Fruit fly (Drosophila melanogaster) whole organism, embryonic: ENCODE measurements around the gene CG32719.

Experiments used
- Atf3 ChIP-seq: fragments of 200-800 bp; sonication (Bioruptor generic); optimal IDR thresholded peaks from 3 replicates; lab custom pipeline; 2016; ENCODE audit warnings: missing biosample characterization, missing genetic modification characterization
- CG10979 ChIP-seq: fragments of 200-800 bp; sonication (Bioruptor generic); optimal IDR thresholded peaks from 2 replicates; lab custom pipeline; 2018; ENCODE audit warnings: missing biosample characterization, mild to moderate bottlenecking, missing genetic modification characterization, moderate library complexity
- CG12236 ChIP-seq: fragments of 200-800 bp; sonication (Bioruptor generic); optimal IDR thresholded peaks from 2 replicates; lab custom pipeline; 2016; ENCODE audit warnings: missing biosample characterization, missing genetic modification characterization
- CG1233 ChIP-seq: fragments of 200-800 bp; sonication (Bioruptor generic); optimal IDR thresholded peaks from 4 replicates; lab custom pipeline; 2018; ENCODE audit warnings: missing biosample characterization, mild to moderate bottlenecking, missing genetic modification characterization
- CG12391 ChIP-seq: fragments of 200-800 bp; sonication (Bioruptor generic); optimal IDR thresholded peaks from 3 replicates; lab custom pipeline; 2018; ENCODE audit warnings: missing biosample characterization, mild to moderate bottlenecking, missing genetic modification characterization, moderate library complexity
- CG14667 ChIP-seq: fragments of 200-800 bp; sonication (Bioruptor generic); IDR thresholded peaks from 2 replicates; pipeline ENCODE4 v1.3.6; 2022; ENCODE audit warnings: missing biosample characterization, missing genetic modification characterization
- CG1603 ChIP-seq: fragments of 200-800 bp; sonication (Bioruptor generic); optimal IDR thresholded peaks from 2 replicates; lab custom pipeline; 2019; ENCODE audit warnings: missing biosample characterization, mild to moderate bottlenecking, missing genetic modification characterization, moderate library complexity
- CG16815 ChIP-seq: fragments of 200-800 bp; sonication (Bioruptor generic); optimal IDR thresholded peaks from 3 replicates; lab custom pipeline; 2017; ENCODE audit warnings: missing biosample characterization, mild to moderate bottlenecking, missing genetic modification characterization
- CG2712 ChIP-seq: fragments of 200-800 bp; optimal IDR thresholded peaks from 3 replicates; lab custom pipeline; 2019; ENCODE audit warnings: missing biosample characterization, mild to moderate bottlenecking, missing genetic modification characterization, moderate library complexity
- CG2889 ChIP-seq: fragments of 200-800 bp; sonication (Bioruptor generic); IDR thresholded peaks from 3 replicates; pipeline ENCODE4 v1.3.6; 2022; ENCODE audit warnings: missing biosample characterization, missing genetic modification characterization
- CG31441 ChIP-seq: fragments of 200-800 bp; sonication (Bioruptor generic); IDR thresholded peaks from 2 replicates; pipeline ENCODE4 v1.3.6; 2022; ENCODE audit warnings: missing biosample characterization, missing genetic modification characterization
- CG32767 ChIP-seq: fragments of 200-800 bp; sonication (Bioruptor generic); IDR thresholded peaks from 2 replicates; pipeline ENCODE4 v1.3.6; 2022; ENCODE audit warnings: missing biosample characterization, missing genetic modification characterization
- CG5180 ChIP-seq: fragments of 200-800 bp; sonication (Bioruptor generic); optimal IDR thresholded peaks from 3 replicates; lab custom pipeline; 2017; ENCODE audit warnings: missing biosample characterization, missing genetic modification characterization, mild to moderate bottlenecking, moderate library complexity, missing genetic modification reagents
- CG6254 ChIP-seq: fragments of 200-800 bp; sonication (Bioruptor generic); optimal IDR thresholded peaks from 3 replicates; lab custom pipeline; 2017; ENCODE audit warnings: mild to moderate bottlenecking, missing biosample characterization, missing genetic modification reagents, missing genetic modification characterization
- CG7357 ChIP-seq: fragments of 200-800 bp; sonication (Bioruptor generic); IDR thresholded peaks from 3 replicates; pipeline ENCODE4 v1.3.6; 2022; ENCODE audit warnings: missing biosample characterization, missing genetic modification characterization
- CG7839 ChIP-seq: fragments of 200-800 bp; sonication (Bioruptor generic); optimal IDR thresholded peaks from 3 replicates; lab custom pipeline; 2018; ENCODE audit warnings: missing biosample characterization, mild to moderate bottlenecking, missing genetic modification characterization, moderate library complexity
- CG8765 ChIP-seq: fragments of 200-800 bp; sonication (Bioruptor generic); IDR thresholded peaks from 2 replicates; pipeline ENCODE4 v1.3.6; 2022; ENCODE audit warnings: missing biosample characterization, missing genetic modification characterization
- CG9932 ChIP-seq: fragments of 200-800 bp; sonication (Bioruptor generic); IDR thresholded peaks from 2 replicates; pipeline ENCODE4 v1.3.6; 2022; ENCODE audit warnings: missing biosample characterization, missing genetic modification characterization
- D ChIP-seq, 2 experiments: fragments of 200-800 bp in 1 of 2; fragments of >200 bp in 1 of 2; sonication (Bioruptor generic) in 1 of 2; optimal IDR thresholded peaks; 2 replicates in 1 of 2; 3 replicates in 1 of 2; lab custom pipeline; 2017; ENCODE audit warnings: mild to moderate bottlenecking in 1 of 2, missing biosample characterization in 1 of 2, missing genetic modification characterization in 1 of 2, missing genetic modification reagents in 1 of 2
- D19A ChIP-seq: fragments of 200-800 bp; optimal IDR thresholded peaks from 3 replicates; lab custom pipeline; 2019; ENCODE audit warnings: missing biosample characterization, mild to moderate bottlenecking, missing genetic modification characterization, moderate library complexity
- Dek ChIP-seq: fragments of 200-800 bp; sonication (Bioruptor generic); optimal IDR thresholded peaks from 3 replicates; lab custom pipeline; 2019; ENCODE audit warnings: missing biosample characterization, mild to moderate bottlenecking, missing genetic modification characterization, moderate library complexity
- Dp ChIP-seq: fragments of 200-800 bp; sonication (Bioruptor generic); optimal IDR thresholded peaks from 2 replicates; lab custom pipeline; 2018; ENCODE audit warnings: missing biosample characterization, mild to moderate bottlenecking, missing genetic modification characterization, moderate library complexity
- E2f1 ChIP-seq: fragments of 200-800 bp; sonication (Bioruptor generic); IDR thresholded peaks from 2 replicates; pipeline ENCODE4 v1.3.6; 2022; ENCODE audit warnings: missing biosample characterization, missing genetic modification characterization
- E2f2 ChIP-seq: fragments of 200-800 bp; sonication (Bioruptor generic); IDR thresholded peaks from 2 replicates; pipeline ENCODE4 v1.3.6; 2022; ENCODE audit warnings: missing biosample characterization, missing genetic modification characterization
- Ets65A ChIP-seq: fragments of 200-800 bp; sonication (Bioruptor generic); peaks from one replicate; lab custom pipeline; 2016; ENCODE audit warnings: missing biosample characterization, missing genetic modification characterization
- Gug ChIP-seq: fragments of 200-800 bp; sonication (Bioruptor generic); IDR thresholded peaks from 4 replicates; pipeline ENCODE4 v1.3.6; 2022; ENCODE audit warnings: missing biosample characterization, missing genetic modification characterization
- Hr3 ChIP-seq: fragments of 200-800 bp; sonication (Bioruptor generic); optimal IDR thresholded peaks from 3 replicates; lab custom pipeline; 2016; ENCODE audit warnings: missing biosample characterization, missing genetic modification characterization
- Hr39 ChIP-seq: fragments of >200 bp; optimal IDR thresholded peaks from 2 replicates; lab custom pipeline; 2017
- Hsf ChIP-seq: fragments of 200-800 bp; sonication (Bioruptor generic); optimal IDR thresholded peaks from 3 replicates; lab custom pipeline; 2016; ENCODE audit warnings: missing biosample characterization, missing genetic modification characterization
- Optix ChIP-seq: fragments of 200-800 bp; sonication (Bioruptor generic); IDR thresholded peaks from 3 replicates; pipeline ENCODE4 v1.3.6; 2022; ENCODE audit warnings: missing biosample characterization, missing genetic modification characterization
- Spps ChIP-seq: fragments of 200-800 bp; sonication (Bioruptor generic); optimal IDR thresholded peaks from 2 replicates; lab custom pipeline; 2018; ENCODE audit warnings: missing biosample characterization, mild to moderate bottlenecking, missing genetic modification characterization
- Sry-β ChIP-seq: fragments of 200-800 bp; sonication (Bioruptor generic); optimal IDR thresholded peaks from 2 replicates; lab custom pipeline; 2018; ENCODE audit warnings: missing biosample characterization, mild to moderate bottlenecking, missing genetic modification characterization, moderate library complexity
- Tbp ChIP-seq: fragments of >200 bp; optimal IDR thresholded peaks from 2 replicates; lab custom pipeline; 2018; ENCODE audit warnings: missing biosample characterization, missing genetic modification characterization
- az2 ChIP-seq: fragments of 200-800 bp; sonication (Bioruptor generic); optimal IDR thresholded peaks from 3 replicates; lab custom pipeline; 2016; ENCODE audit warnings: missing biosample characterization, missing genetic modification characterization
- bsh ChIP-seq, 2 experiments: fragments of 200-800 bp; sonication (Bioruptor generic); optimal IDR thresholded peaks; 2 replicates each; lab custom pipeline; 2017 to 2018; ENCODE audit warnings: mild to moderate bottlenecking in 2 of 2, missing biosample characterization in 2 of 2, missing genetic modification characterization in 2 of 2, moderate library complexity in 1 of 2
- cato ChIP-seq: fragments of 200-800 bp; sonication (Bioruptor generic); optimal IDR thresholded peaks from 2 replicates; lab custom pipeline; 2016; ENCODE audit warnings: missing biosample characterization, missing genetic modification characterization, borderline replicate concordance
- chm ChIP-seq: fragments of 200-800 bp; sonication (Bioruptor generic); IDR thresholded peaks from 2 replicates; pipeline ENCODE4 v1.3.6; 2022; ENCODE audit warnings: missing biosample characterization, missing genetic modification characterization
- ci ChIP-seq: fragments of 200-800 bp; sonication (Bioruptor generic); IDR thresholded peaks from 3 replicates; pipeline ENCODE4 v1.3.6; 2022; ENCODE audit warnings: missing biosample characterization, missing genetic modification characterization
- dan ChIP-seq: fragments of 200-800 bp; sonication (Bioruptor generic); IDR thresholded peaks from 2 replicates; pipeline ENCODE4 v1.3.6; 2022; ENCODE audit warnings: missing biosample characterization, missing genetic modification characterization
- gce ChIP-seq: fragments of 200-800 bp; sonication (Bioruptor generic); IDR thresholded peaks from 3 replicates; pipeline ENCODE4 v1.3.6; 2022; ENCODE audit warnings: missing biosample characterization, missing genetic modification characterization
- h ChIP-seq: fragments of >200 bp; optimal IDR thresholded peaks from 2 replicates; lab custom pipeline; 2017
- ind ChIP-seq: fragments of 200-800 bp; sonication (Bioruptor generic); optimal IDR thresholded peaks from 3 replicates; lab custom pipeline; 2016; ENCODE audit warnings: missing biosample characterization, missing genetic modification characterization
- jing ChIP-seq: fragments of 200-800 bp; sonication (Bioruptor generic); optimal IDR thresholded peaks from 2 replicates; lab custom pipeline; 2018; ENCODE audit warnings: missing biosample characterization, mild to moderate bottlenecking, missing genetic modification characterization
- lilli ChIP-seq: fragments of 200-800 bp; sonication (Bioruptor generic); optimal IDR thresholded peaks from 3 replicates; lab custom pipeline; 2016; ENCODE audit warnings: missing biosample characterization, missing genetic modification characterization
- lmd ChIP-seq: fragments of 200-800 bp; sonication (Bioruptor generic); IDR thresholded peaks from 2 replicates; pipeline ENCODE4 v1.3.6; 2022; ENCODE audit warnings: missing biosample characterization, missing genetic modification characterization
- peb ChIP-seq: fragments of 200-800 bp; sonication (Bioruptor generic); IDR thresholded peaks from 2 replicates; pipeline ENCODE4 v1.3.6; 2022; ENCODE audit warnings: missing biosample characterization, missing genetic modification characterization
- repo ChIP-seq: fragments of 200-800 bp; sonication (Bioruptor generic); optimal IDR thresholded peaks from 2 replicates; lab custom pipeline; 2016; ENCODE audit warnings: missing biosample characterization, missing genetic modification characterization
- seq ChIP-seq: fragments of 200-800 bp; sonication (Bioruptor generic); IDR thresholded peaks from 2 replicates; pipeline ENCODE4 v1.3.6; 2022; ENCODE audit warnings: missing biosample characterization, missing genetic modification characterization
- sisA ChIP-seq: fragments of 200-800 bp; sonication (Bioruptor generic); IDR thresholded peaks from 2 replicates; pipeline ENCODE4 v1.3.6; 2022; ENCODE audit warnings: missing biosample characterization, missing genetic modification characterization
- toy ChIP-seq: fragments of 200-800 bp; sonication (Bioruptor generic); IDR thresholded peaks from 2 replicates; pipeline ENCODE4 v1.3.6; 2022; ENCODE audit warnings: missing biosample characterization, missing genetic modification characterization
- vvl ChIP-seq: fragments of 200-800 bp; sonication (Bioruptor generic); IDR thresholded peaks from 2 replicates; pipeline ENCODE4 v1.3.6; 2022; ENCODE audit warnings: missing biosample characterization, missing genetic modification characterization
- wor ChIP-seq: fragments of 200-800 bp; sonication (Bioruptor generic); IDR thresholded peaks from 2 replicates; pipeline ENCODE4 v1.3.6; 2022; ENCODE audit warnings: missing biosample characterization, missing genetic modification characterization

The CG32719 gene

DNA sequence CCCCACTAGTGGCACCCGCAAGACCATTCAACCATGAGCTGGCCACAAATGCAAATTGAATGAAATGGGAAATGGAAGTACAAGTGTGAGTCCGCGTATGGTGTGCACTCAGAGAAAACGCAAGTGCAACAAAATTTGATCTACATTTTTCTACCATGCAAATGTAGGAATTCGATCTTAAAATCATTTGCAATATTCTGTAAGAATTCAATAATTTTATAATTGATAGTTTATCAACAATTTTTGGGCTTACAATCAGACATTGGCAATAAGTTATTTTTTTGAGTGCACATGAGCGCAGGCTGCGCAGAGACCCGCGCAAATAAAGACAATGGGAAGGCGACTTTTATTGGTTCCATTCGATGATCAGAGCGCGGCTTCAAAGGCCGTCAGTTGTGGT is 23.4 kb upstream of the CG32719 start (continued):
- TF ChIP-seq Gug (GFP tag; lab: Robert Waterston, UW), result peak; percentile 16; the same call in 1 of the 4 replicates
- TF ChIP-seq CG7839 (tag; lab: Kevin White, UChicago), result peak; percentile 52
- peak; percentile 57 for TF ChIP-seq CG12391 (tag; lab: Kevin White, UChicago)
- TF ChIP-seq chm (GFP tag; lab: Robert Waterston, UW), result 0 out of 2 replicates have a peak, but pooled peaks have one; percentile 43
- TF ChIP-seq lilli (GFP tag; lab: Kevin White, UChicago), result peak; percentile 38
- 0 out of 3 replicates have a peak, but pooled peaks have one; percentile 22 for TF ChIP-seq CG7357 (GFP tag; lab: Robert Waterston, UW)
- TF ChIP-seq az2 (GFP tag; lab: Kevin White, UChicago), result peak; percentile 50
- peak; percentile 34 for TF ChIP-seq vvl (GFP tag; lab: Robert Waterston, UW)
- TF ChIP-seq Dp, result no peak
- peak; percentile 39 for TF ChIP-seq D19A (tag; lab: Kevin White, UChicago)
- no peak for TF ChIP-seq peb (GFP tag; lab: Robert Waterston, UW)
- no peak for TF ChIP-seq CG5180 (GFP tag; lab: Kevin White, UChicago)
- TF ChIP-seq wor (GFP tag; lab: Robert Waterston, UW), result peak; percentile 22; the same call in 1 of the 2 replicates
- peak; percentile 3 for TF ChIP-seq Hr3 (GFP tag; lab: Kevin White, UChicago)
- 0 out of 2 replicates have a peak, but pooled peaks have one; percentile 15 for TF ChIP-seq sisA
- no peak for TF ChIP-seq Optix (GFP tag; lab: Robert Waterston, UW)
- peak; percentile 29 for TF ChIP-seq Ets65A (GFP tag; lab: Kevin White, UChicago)
- TF ChIP-seq CG14667, result no peak
- peak; percentile 24; the same call in 1 of the 2 replicates for TF ChIP-seq CG8765 (GFP tag; lab: Robert Waterston, UW)
- TF ChIP-seq ci (GFP tag; lab: Robert Waterston, UW), result peak; percentile 40; the same call in 1 of the 3 replicates
- TF ChIP-seq h (lab: Kevin White, UChicago), result no peak
- TF ChIP-seq repo (GFP tag; lab: Kevin White, UChicago), result no peak
- peak; percentile 40 for TF ChIP-seq Hsf (GFP tag; lab: Kevin White, UChicago)
- TF ChIP-seq CG1603 (tag; lab: Kevin White, UChicago), result peak; percentile 66
- peak; percentile 30; the same call in 1 of the 2 replicates for TF ChIP-seq E2f1 (GFP tag; lab: Robert Waterston, UW)
- peak; percentile 43; the same call in 1 of the 2 replicates for TF ChIP-seq lmd
- no peak for TF ChIP-seq D (optimal IDR thresholded peaks at IDR 0.05; lab: Kevin White, UChicago)
- TF ChIP-seq D (GFP tag; optimal IDR thresholded peaks at IDR 0.05; lab: Kevin White, UChicago), result peak; percentile 44
- no peak for TF ChIP-seq cato
- no peak for TF ChIP-seq Tbp (GFP tag; lab: Kevin White, UChicago)
- TF ChIP-seq Sry-β (GFP tag; lab: Kevin White, UChicago), result no peak
- peak; percentile 58 for TF ChIP-seq CG31441 (GFP tag; lab: Robert Waterston, UW)
- peak; percentile 71 for TF ChIP-seq CG10979 (tag; lab: Kevin White, UChicago)
- TF ChIP-seq dan (GFP tag; lab: Robert Waterston, UW), result no peak
- TF ChIP-seq Dek (tag; lab: Kevin White, UChicago), result no peak
- TF ChIP-seq gce (GFP tag; lab: Robert Waterston, UW), result 0 out of 3 replicates have a peak, but pooled peaks have one; percentile 28
- TF ChIP-seq Hr39, result no peak
- TF ChIP-seq jing (GFP tag; lab: Kevin White, UChicago), result peak; percentile 3
- peak; percentile 31 for TF ChIP-seq ind (GFP tag; lab: Kevin White, UChicago)
- TF ChIP-seq Atf3 (GFP tag; lab: Kevin White, UChicago), result no peak
- TF ChIP-seq Spps (tag; lab: Kevin White, UChicago), result peak; percentile 53
- TF ChIP-seq CG12236 (GFP tag; lab: Kevin White, UChicago), result no peak
- peak; percentile 20 for TF ChIP-seq CG6254 (GFP tag; lab: Kevin White, UChicago)
- TF ChIP-seq toy (GFP tag; lab: Robert Waterston, UW), result no peak
- TF ChIP-seq seq, result no peak
- TF ChIP-seq CG2889 (GFP tag; lab: Robert Waterston, UW), result no peak
- peak; percentile 23; the same call in 1 of the 2 replicates for TF ChIP-seq E2f2
- peak; percentile 37 for TF ChIP-seq CG16815 (GFP tag; lab: Kevin White, UChicago)
- TF ChIP-seq bsh (GFP tag; optimal IDR thresholded peaks at IDR 0.05; lab: Kevin White, UChicago), result peak in 1 of 2 experiments; percentile 67
- TF ChIP-seq CG9932 (GFP tag; lab: Robert Waterston, UW), result no peak
- TF ChIP-seq CG1233 (GFP tag; lab: Kevin White, UChicago), result peak; percentile 25
- TF ChIP-seq CG32767 (GFP tag; lab: Robert Waterston, UW), result no peak
- TF ChIP-seq CG2712 (tag; lab: Kevin White, UChicago), result peak; percentile 77
